Fruit fly (Drosophila melanogaster) whole organism, embryonic: ENCODE measurements around the gene CG12321.

Experiments
- CoRest ChIP-seq: fragments of 200-800 bp; sonication (Bioruptor generic); optimal IDR thresholded peaks from 3 replicates; lab custom pipeline; 2018; ENCODE audit warnings: missing biosample characterization, mild to moderate bottlenecking, missing genetic modification characterization, moderate library complexity
- Vsx1 ChIP-seq: fragments of 200-800 bp; sonication (Bioruptor generic); optimal IDR thresholded peaks from 2 replicates; lab custom pipeline; 2017; ENCODE audit warnings: missing biosample characterization, mild to moderate bottlenecking, missing genetic modification characterization, missing genetic modification reagents
- cad ChIP-seq: fragments of >200 bp; optimal IDR thresholded peaks from 2 replicates; lab custom pipeline; 2017; ENCODE audit warnings: missing biosample characterization, missing genetic modification characterization
- ham ChIP-seq: fragments of 200-800 bp; sonication (Bioruptor generic); IDR thresholded peaks from 2 replicates; pipeline ENCODE4 v1.3.6; 2022; ENCODE audit warnings: missing biosample characterization, missing genetic modification characterization
- slou ChIP-seq: fragments of 200-800 bp; sonication (Bioruptor generic); optimal IDR thresholded peaks from 3 replicates; lab custom pipeline; 2016; ENCODE audit warnings: missing biosample characterization, missing genetic modification characterization

DNA sequence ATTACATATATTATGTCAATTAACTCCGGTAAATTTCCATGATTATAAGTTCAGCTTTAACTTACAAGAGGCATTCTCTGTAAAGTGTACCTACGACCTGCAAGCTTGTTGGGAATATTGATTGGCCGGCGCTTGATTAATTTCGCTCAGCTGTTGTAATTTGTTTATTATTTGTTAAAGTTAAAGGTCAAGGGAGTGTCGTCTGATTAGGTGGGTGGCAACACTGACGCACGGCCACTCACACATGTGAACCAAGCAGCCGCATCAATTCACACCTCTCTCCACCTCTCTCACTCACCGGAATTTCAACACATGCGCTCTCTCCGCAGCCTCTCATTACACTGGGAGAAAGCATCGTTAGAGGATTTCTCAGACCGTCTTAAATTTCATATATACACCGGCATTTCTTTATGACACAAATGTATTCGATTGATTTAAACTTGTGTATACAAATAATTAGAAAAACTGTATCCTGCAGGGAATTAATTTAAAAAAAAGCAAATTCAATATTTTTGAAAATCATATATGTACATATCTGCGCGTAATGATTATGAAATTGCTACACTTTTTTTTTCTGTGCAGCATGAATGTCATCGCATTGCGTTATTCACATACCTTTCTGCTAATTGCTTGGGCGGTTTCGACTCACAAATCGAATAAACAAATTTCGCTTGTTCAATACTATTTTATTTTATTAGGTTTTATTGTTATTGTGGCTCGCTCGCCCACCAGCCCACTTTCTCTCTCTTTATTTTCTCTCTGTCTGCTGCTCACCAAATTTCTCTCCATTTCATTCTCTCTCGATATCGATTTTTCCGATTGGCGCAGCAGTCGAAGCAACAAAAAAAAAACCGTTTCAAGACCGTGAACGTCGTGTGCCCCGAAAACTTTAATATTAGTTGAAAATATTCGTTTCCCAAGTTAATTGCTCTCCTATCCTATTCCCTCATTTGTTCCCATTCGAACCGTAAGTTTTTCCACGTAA lies 16.2 kb downstream of the CG12321 start:
- TF ChIP-seq ham (GFP tag; lab: Robert Waterston, UW) (no peak), slou (peak; percentile 86), Vsx1 (GFP tag; lab: Kevin White, UChicago) (peak; percentile 85), CoRest (peak; percentile 96), cad (no peak)
